Worm (Caenorhabditis elegans) whole organism, mixed stage, embryonic: ENCODE results near the gene Y38H6C.24.

ENCODE experiments used
- lin-13 ChIP-seq: fragments of 150-350 bp; optimal IDR thresholded peaks from 2 replicates; lab custom pipeline; 2014; ENCODE audit warnings: missing biosample characterization, missing genetic modification characterization
- nhr-28 ChIP-seq: fragments of 150-350 bp; optimal IDR thresholded peaks from 2 replicates; lab custom pipeline; 2014; ENCODE audit warnings: missing biosample characterization, missing genetic modification characterization
- sem-2 ChIP-seq: fragments of 200-800 bp; sonication (Bioruptor generic); optimal IDR thresholded peaks from 2 replicates; lab custom pipeline; 2018; ENCODE audit warnings: mild to moderate bottlenecking, missing genetic modification characterization, missing compliant biosample characterization
- unc-39 ChIP-seq: fragments of 150-350 bp; optimal IDR thresholded peaks from 2 replicates; lab custom pipeline; 2014; ENCODE audit warnings: missing biosample characterization, missing genetic modification characterization

DNA sequence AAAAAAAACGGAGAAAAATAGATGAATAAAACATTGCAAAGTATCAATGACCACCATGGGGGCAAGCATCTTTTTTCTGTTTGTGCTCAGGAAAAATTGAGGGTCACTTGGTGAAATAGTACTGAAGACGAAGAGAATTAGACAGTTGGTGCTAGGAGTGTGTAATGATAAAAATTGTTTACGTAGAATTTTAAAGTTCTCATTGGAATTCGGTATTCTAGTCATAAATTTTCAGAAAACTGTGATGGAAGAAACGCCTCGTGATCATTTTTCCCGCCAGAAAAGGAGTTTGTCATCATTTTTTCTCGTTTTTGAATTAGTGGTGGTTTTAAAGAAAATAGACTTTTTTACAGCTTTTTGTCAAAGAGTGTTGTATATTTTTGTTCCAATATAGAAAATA lies 18.4 kb downstream of the Y38H6C.24 start:
- TF ChIP-seq lin-13 (tag; lab: Kevin White, UChicago) (no peak), sem-2 (GFP tag; lab: Kevin White, UChicago) (no peak), nhr-28 (no peak), unc-39 (tag; lab: Kevin White, UChicago) (no peak)
